Fruit fly (Drosophila melanogaster): ENCODE results near the gene CG16984.

CG16984 gene

dm6 chr3L:2581857-2582256 lies 13.7 kb upstream of the CG16984 start:
- no peak for TF ChIP-seq dmrt93B (GFP tag; optimal IDR thresholded peaks at IDR 0.05)
- TF ChIP-seq Hr83 (GFP tag; optimal IDR thresholded peaks at IDR 0.05; ENCODE audit: poor library complexity, severe bottlenecking): no peak
- no peak for TF ChIP-seq CrebA (GFP tag; optimal IDR thresholded peaks at IDR 0.05; ENCODE audit: borderline replicate concordance)
- TF ChIP-seq tai (GFP tag; optimal IDR thresholded peaks at IDR 0.05): no peak
- no peak for TF ChIP-seq Jra (GFP tag; optimal IDR thresholded peaks at IDR 0.05)
- no peak for TF ChIP-seq Dif (GFP tag; optimal IDR thresholded peaks at IDR 0.05; ENCODE audit: partially characterized antibody)
- TF ChIP-seq woc (GFP tag; optimal IDR thresholded peaks at IDR 0.05): no peak
- TF ChIP-seq Hnf4 (GFP tag; optimal IDR thresholded peaks at IDR 0.05): no peak
- TF ChIP-seq Vsx2 (GFP tag; optimal IDR thresholded peaks at IDR 0.05; ENCODE audit: partially characterized antibody): no peak
- TF ChIP-seq Abd-B (GFP tag; optimal IDR thresholded peaks at IDR 0.05): no peak
- no peak for TF ChIP-seq GATAd (GFP tag; optimal IDR thresholded peaks at IDR 0.05)
- TF ChIP-seq Sp1 (GFP tag; optimal IDR thresholded peaks at IDR 0.05): no peak
- no peak for TF ChIP-seq foxo (GFP tag; optimal IDR thresholded peaks at IDR 0.05)
- TF ChIP-seq pan (optimal IDR thresholded peaks at IDR 0.05): no peak
- TF ChIP-seq Rel (GFP tag; optimal IDR thresholded peaks at IDR 0.05): no peak
- TF ChIP-seq Rel (tag; optimal IDR thresholded peaks at IDR 0.05): no peak
- no peak for TF ChIP-seq dl (GFP tag; optimal IDR thresholded peaks at IDR 0.05; ENCODE audit: insufficient read depth in 1 of 2, partially characterized antibody in 2 of 2)
- TF ChIP-seq CG32264 (GFP tag; optimal IDR thresholded peaks at IDR 0.05): no peak
- TF ChIP-seq HLH106 (tag; optimal IDR thresholded peaks at IDR 0.05): no peak
- no peak for TF ChIP-seq Hr78 (GFP tag; optimal IDR thresholded peaks at IDR 0.05)
- TF ChIP-seq fru (GFP tag; optimal IDR thresholded peaks at IDR 0.05): no peak

- TF ChIP-seq Jra (GFP tag; optimal IDR thresholded peaks at IDR 0.05): no peak
Measured at dm6 chr3L:2582290-2582689, 13.3 kb upstream of the CG16984 start.

dm6 chr3L:2582753-2583536 lies 12.6 kb upstream of the CG16984 start:
- peak; percentile 43 for TF ChIP-seq Mio (GFP tag; optimal IDR thresholded peaks at IDR 0.05)
- no peak for TF ChIP-seq Hr83 (GFP tag; optimal IDR thresholded peaks at IDR 0.05; ENCODE audit: poor library complexity, severe bottlenecking)
- TF ChIP-seq brk (GFP tag; optimal IDR thresholded peaks at IDR 0.05): peak; percentile 81
- TF ChIP-seq Abd-B (GFP tag; optimal IDR thresholded peaks at IDR 0.05): no peak
- no peak for TF ChIP-seq Dfd (GFP tag; optimal IDR thresholded peaks at IDR 0.05)
- peak in 1 of 2 experiments; percentile 18 for TF ChIP-seq dl (GFP tag; optimal IDR thresholded peaks at IDR 0.05; ENCODE audit: insufficient read depth in 1 of 2, partially characterized antibody in 2 of 2)
- no peak for TF ChIP-seq lola (GFP tag; optimal IDR thresholded peaks at IDR 0.05)
- peak; percentile 93 for TF ChIP-seq h (GFP tag; optimal IDR thresholded peaks at IDR 0.05)
- no peak for TF ChIP-seq Dif (GFP tag; optimal IDR thresholded peaks at IDR 0.05; ENCODE audit: partially characterized antibody)
- TF ChIP-seq psq (GFP tag; optimal IDR thresholded peaks at IDR 0.05): peak; percentile 86
- peak; percentile 19 for TF ChIP-seq sv (GFP tag; optimal IDR thresholded peaks at IDR 0.05)
- TF ChIP-seq sage (GFP tag; optimal IDR thresholded peaks at IDR 0.05): peak; percentile 84
- TF ChIP-seq CG9705 (GFP tag; optimal IDR thresholded peaks at IDR 0.05): peak; percentile 56
- TF ChIP-seq pan (optimal IDR thresholded peaks at IDR 0.05): no peak
- TF ChIP-seq rgr (GFP tag; optimal IDR thresholded peaks at IDR 0.05): peak; percentile 91
- no peak for TF ChIP-seq CrebA (GFP tag; optimal IDR thresholded peaks at IDR 0.05; ENCODE audit: borderline replicate concordance)
- peak; percentile 91 for TF ChIP-seq fru (GFP tag; optimal IDR thresholded peaks at IDR 0.05)
- TF ChIP-seq woc (GFP tag; optimal IDR thresholded peaks at IDR 0.05): peak; percentile 76
- no peak for TF ChIP-seq Hr78 (GFP tag; optimal IDR thresholded peaks at IDR 0.05)
- TF ChIP-seq Hnf4 (GFP tag; optimal IDR thresholded peaks at IDR 0.05): peak; percentile 89
- peak; percentile 76 for TF ChIP-seq Rel (GFP tag; optimal IDR thresholded peaks at IDR 0.05)
- peak; percentile 80 for TF ChIP-seq Rel (tag; optimal IDR thresholded peaks at IDR 0.05)
- peak; percentile 74 for TF ChIP-seq Jra (GFP tag; optimal IDR thresholded peaks at IDR 0.05)
- peak; percentile 82 for TF ChIP-seq tai (GFP tag; optimal IDR thresholded peaks at IDR 0.05)
- TF ChIP-seq ey (GFP tag; optimal IDR thresholded peaks at IDR 0.05): peak; percentile 94
- peak; percentile 88 for TF ChIP-seq Sp1 (GFP tag; optimal IDR thresholded peaks at IDR 0.05)
- peak; percentile 85 for TF ChIP-seq HLH106 (tag; optimal IDR thresholded peaks at IDR 0.05)
- TF ChIP-seq N (GFP tag; optimal IDR thresholded peaks at IDR 0.05): no peak
- no peak for TF ChIP-seq usp (GFP tag; optimal IDR thresholded peaks at IDR 0.05)
- TF ChIP-seq br (GFP tag; optimal IDR thresholded peaks at IDR 0.05): peak; percentile 92
- TF ChIP-seq jim (GFP tag; optimal IDR thresholded peaks at IDR 0.05): no peak
- TF ChIP-seq CG32264 (GFP tag; optimal IDR thresholded peaks at IDR 0.05): peak; percentile 83
- peak; percentile 51 to 94 for TF ChIP-seq foxo (GFP tag; optimal IDR thresholded peaks at IDR 0.05)
- TF ChIP-seq dsf (GFP tag; optimal IDR thresholded peaks at IDR 0.05; ENCODE audit: borderline replicate concordance): no peak
- peak; percentile 70 for TF ChIP-seq dmrt93B (GFP tag; optimal IDR thresholded peaks at IDR 0.05)
- TF ChIP-seq OdsH (GFP tag; optimal IDR thresholded peaks at IDR 0.05): peak; percentile 86
- TF ChIP-seq GATAd (GFP tag; optimal IDR thresholded peaks at IDR 0.05): no peak

All from whole organism, wandering third instar larva.